Worm (Caenorhabditis elegans) whole organism, L4/young adult: ENCODE data around the gene col-98.

Source experiments
- dao-5 ChIP-seq: sonication (generic microtip); optimal IDR thresholded peaks from 2 replicates; lab custom pipeline; 2016; ENCODE audit warnings: missing genotype, missing genetic modification characterization, moderate library complexity, missing compliant biosample characterization
- him-1 ChIP-seq: sonication (generic microtip); optimal IDR thresholded peaks from 2 replicates; lab custom pipeline; 2016; ENCODE audit warnings: missing genotype, missing genetic modification reagents, missing genetic modification characterization, missing compliant biosample characterization

ce11 chrIII:13019547-13020098, 815 bp downstream of the col-98 start:
- TF ChIP-seq him-1 (tag; lab: Kevin White, UChicago) (no peak), dao-5 (tag; lab: Kevin White, UChicago) (no peak)
